Fruit fly (Drosophila melanogaster) whole organism: ENCODE data around the gene LSm-4.

Experiments used
- Dll ChIP-seq: fragments of >200 bp; optimal IDR thresholded peaks from 2 replicates; lab custom pipeline; 2017
- psq ChIP-seq: fragments of >200 bp; optimal IDR thresholded peaks from 2 replicates; lab custom pipeline; 2017

DNA sequence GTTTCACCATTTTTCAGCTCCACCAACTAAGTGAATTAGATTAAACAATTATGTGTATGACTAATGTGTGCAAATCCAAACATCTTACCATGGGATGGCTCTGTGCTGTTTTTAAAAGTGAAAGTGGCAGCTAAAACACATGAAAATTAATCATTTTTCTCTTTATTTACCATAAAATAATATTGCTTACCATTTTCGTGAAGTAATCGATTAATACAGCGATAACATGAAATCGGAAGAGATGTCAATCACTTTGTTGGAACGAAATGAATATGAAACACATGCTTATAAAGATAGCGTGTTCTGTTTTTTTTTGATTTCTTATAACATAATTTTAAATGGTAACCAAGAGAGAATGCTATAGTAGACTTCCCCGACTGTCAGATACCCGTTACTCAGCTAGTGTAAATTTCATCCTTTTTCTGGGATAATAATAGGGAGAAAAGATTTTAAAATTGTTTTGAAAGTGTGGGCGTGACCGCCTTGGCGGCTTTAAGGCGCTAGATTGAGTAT is 1.1 kb downstream of the LSm-4 start:
- TF ChIP-seq psq (lab: Kevin White, UChicago) (no peak), Dll (lab: Kevin White, UChicago) (no peak)
